Worm (Caenorhabditis elegans) whole organism, late embryonic: ENCODE results near the gene ugt-67.

Source experiments
- C08G9.2 ChIP-seq: sonication (generic microtip); optimal IDR thresholded peaks from 2 replicates; lab custom pipeline; 2016; ENCODE audit warnings: mild to moderate bottlenecking, missing genetic modification characterization, moderate library complexity, missing compliant biosample characterization
- F13H6.1 ChIP-seq: sonication (generic microtip); optimal IDR thresholded peaks from 2 replicates; lab custom pipeline; 2016; ENCODE audit warnings: missing genetic modification characterization, missing compliant biosample characterization
- K02D7.2 ChIP-seq: sonication (generic microtip); optimal IDR thresholded peaks from 2 replicates; lab custom pipeline; 2017; ENCODE audit warnings: mild to moderate bottlenecking, missing genetic modification characterization, missing compliant biosample characterization
- T23F11.4 ChIP-seq: fragments of 200-800 bp; sonication (Bioruptor generic); optimal IDR thresholded peaks from 2 replicates; lab custom pipeline; 2018; ENCODE audit warnings: mild to moderate bottlenecking, missing genetic modification characterization, missing compliant biosample characterization
- Y22D7AL.16 ChIP-seq: sonication (generic microtip); optimal IDR thresholded peaks from 2 replicates; lab custom pipeline; 2016; ENCODE audit warnings: missing genetic modification characterization, missing compliant biosample characterization
- ahr-1 ChIP-seq: sonication (generic microtip); optimal IDR thresholded peaks from 2 replicates; lab custom pipeline; 2016; ENCODE audit warnings: missing genetic modification characterization, missing compliant biosample characterization
- ceh-14 ChIP-seq: sonication (generic microtip); optimal IDR thresholded peaks from 2 replicates; lab custom pipeline; 2016; ENCODE audit warnings: missing genotype, missing genetic modification characterization, missing compliant biosample characterization
- ceh-18 ChIP-seq: sonication (generic microtip); optimal IDR thresholded peaks from 2 replicates; lab custom pipeline; 2016; ENCODE audit warnings: missing genetic modification characterization, missing compliant biosample characterization
- ceh-2 ChIP-seq: sonication (generic microtip); optimal IDR thresholded peaks from 2 replicates; lab custom pipeline; 2016; ENCODE audit warnings: missing genotype, missing genetic modification characterization, missing compliant biosample characterization
- ceh-22 ChIP-seq: sonication (generic microtip); optimal IDR thresholded peaks from 2 replicates; lab custom pipeline; 2017; ENCODE audit warnings: missing biosample characterization, missing genetic modification characterization
- ceh-24 ChIP-seq: sonication (generic microtip); optimal IDR thresholded peaks from 2 replicates; lab custom pipeline; 2016; ENCODE audit warnings: mild to moderate bottlenecking, missing genetic modification characterization, missing compliant biosample characterization
- ceh-31 ChIP-seq: sonication (generic microtip); optimal IDR thresholded peaks from 2 replicates; lab custom pipeline; 2016; ENCODE audit warnings: missing genetic modification characterization, missing compliant biosample characterization
- ceh-34 ChIP-seq: sonication (generic microtip); optimal IDR thresholded peaks from 2 replicates; lab custom pipeline; 2016; ENCODE audit warnings: mild to moderate bottlenecking, missing genetic modification characterization, missing compliant biosample characterization
- che-1 ChIP-seq: sonication (generic microtip); optimal IDR thresholded peaks from 2 replicates; lab custom pipeline; 2016; ENCODE audit warnings: mild to moderate bottlenecking, missing genetic modification characterization, missing compliant biosample characterization
- dmd-4 ChIP-seq: sonication (generic microtip); optimal IDR thresholded peaks from 2 replicates; lab custom pipeline; 2016; ENCODE audit warnings: borderline replicate concordance, missing genetic modification characterization, missing compliant biosample characterization
- elt-2 ChIP-seq: sonication (generic microtip); optimal IDR thresholded peaks from 2 replicates; lab custom pipeline; 2016; ENCODE audit warnings: missing genetic modification reagents, missing genetic modification characterization, missing compliant biosample characterization
- elt-4 ChIP-seq: sonication (generic microtip); optimal IDR thresholded peaks from 2 replicates; lab custom pipeline; 2016; ENCODE audit warnings: missing genetic modification characterization, missing compliant biosample characterization
- ets-4 ChIP-seq: sonication (generic microtip); optimal IDR thresholded peaks from 2 replicates; lab custom pipeline; 2016; ENCODE audit warnings: missing genetic modification characterization, missing compliant biosample characterization
- eyg-1 ChIP-seq: sonication (generic microtip); optimal IDR thresholded peaks from 2 replicates; lab custom pipeline; 2016; ENCODE audit warnings: missing genotype, missing genetic modification characterization, missing compliant biosample characterization
- fkh-10 ChIP-seq: fragments of 150-350 bp; optimal IDR thresholded peaks from 2 replicates; lab custom pipeline; 2014; ENCODE audit warnings: missing biosample characterization, missing genetic modification reagents, missing genetic modification characterization
- fkh-6 ChIP-seq: sonication (generic microtip); optimal IDR thresholded peaks from 2 replicates; lab custom pipeline; 2016; ENCODE audit warnings: missing genetic modification characterization, missing compliant biosample characterization
- gmeb-2 ChIP-seq: sonication (generic microtip); optimal IDR thresholded peaks from 2 replicates; lab custom pipeline; 2016; ENCODE audit warnings: missing genetic modification characterization, inconsistent platforms, missing compliant biosample characterization
- hlh-6 ChIP-seq: sonication (generic microtip); optimal IDR thresholded peaks from 2 replicates; lab custom pipeline; 2016; ENCODE audit warnings: missing genotype, missing genetic modification characterization, missing compliant biosample characterization
- madf-2 ChIP-seq: sonication (generic microtip); optimal IDR thresholded peaks from 2 replicates; lab custom pipeline; 2017; ENCODE audit warnings: missing genetic modification characterization, missing compliant biosample characterization
- nfya-1 ChIP-seq: sonication (generic microtip); optimal IDR thresholded peaks from 2 replicates; lab custom pipeline; 2017; ENCODE audit warnings: missing genetic modification characterization, mild to moderate bottlenecking, missing compliant biosample characterization, antibody characterized with exemption, moderate library complexity
- nhr-232 ChIP-seq: sonication (generic microtip); optimal IDR thresholded peaks from 2 replicates; lab custom pipeline; 2016; ENCODE audit warnings: missing genetic modification characterization, missing compliant biosample characterization
- npax-4 ChIP-seq: sonication (generic microtip); optimal IDR thresholded peaks from 2 replicates; lab custom pipeline; 2016; ENCODE audit warnings: missing genetic modification characterization, missing compliant biosample characterization
- odd-2 ChIP-seq: sonication (generic microtip); optimal IDR thresholded peaks from 2 replicates; lab custom pipeline; 2017; ENCODE audit warnings: antibody characterized with exemption, mild to moderate bottlenecking, missing genetic modification characterization, missing compliant biosample characterization
- pat-9 ChIP-seq: fragments of 200-800 bp; sonication (Bioruptor generic); optimal IDR thresholded peaks from 2 replicates; lab custom pipeline; 2018; ENCODE audit warnings: mild to moderate bottlenecking, missing genetic modification characterization, moderate library complexity, missing compliant biosample characterization
- pax-1 ChIP-seq: fragments of 150-350 bp; optimal IDR thresholded peaks from 2 replicates; lab custom pipeline; 2014; ENCODE audit warnings: missing biosample characterization, missing genetic modification characterization
- pha-2 ChIP-seq: sonication (generic microtip); optimal IDR thresholded peaks from 2 replicates; lab custom pipeline; 2017; ENCODE audit warnings: mild to moderate bottlenecking, missing genetic modification characterization, missing compliant biosample characterization
- pha-4 ChIP-seq: fragments of 150-350 bp; optimal IDR thresholded peaks from 2 replicates; lab custom pipeline; 2018; ENCODE audit warnings: missing biosample characterization, missing genetic modification reagents, missing genetic modification characterization
- ref-2 ChIP-seq: sonication (generic microtip); optimal IDR thresholded peaks from 2 replicates; lab custom pipeline; 2016; ENCODE audit warnings: missing genetic modification characterization, missing compliant biosample characterization
- rnt-1 ChIP-seq: sonication (generic microtip); optimal IDR thresholded peaks from 2 replicates; lab custom pipeline; 2016; ENCODE audit warnings: missing genetic modification characterization, missing compliant biosample characterization
- sox-2 ChIP-seq: fragments of 200-800 bp; sonication (Bioruptor generic); IDR thresholded peaks from 2 replicates; pipeline ENCODE4 v1.3.6; 2022; ENCODE audit warnings: missing genetic modification reagents, missing genetic modification characterization, missing compliant biosample characterization
- tbx-2 ChIP-seq: sonication (generic microtip); optimal IDR thresholded peaks from 2 replicates; lab custom pipeline; 2016; ENCODE audit warnings: missing genetic modification characterization, missing compliant biosample characterization
- ttx-3 ChIP-seq: sonication (generic microtip); optimal IDR thresholded peaks from 2 replicates; lab custom pipeline; 2016; ENCODE audit warnings: missing genetic modification reagents, missing genetic modification characterization, missing compliant biosample characterization
- unc-42 ChIP-seq: sonication (generic microtip); optimal IDR thresholded peaks from 2 replicates; lab custom pipeline; 2016; ENCODE audit warnings: missing genotype, missing genetic modification characterization, missing compliant biosample characterization
- unc-55 ChIP-seq: sonication (generic microtip); optimal IDR thresholded peaks from 2 replicates; lab custom pipeline; 2017; ENCODE audit warnings: missing biosample characterization, missing genetic modification reagents, missing genetic modification characterization
- zip-5 ChIP-seq: sonication (generic microtip); optimal IDR thresholded peaks from 2 replicates; lab custom pipeline; 2016; ENCODE audit warnings: missing genetic modification characterization, missing compliant biosample characterization
- ztf-16 ChIP-seq: sonication (generic microtip); optimal IDR thresholded peaks from 2 replicates; lab custom pipeline; 2017; ENCODE audit warnings: missing genetic modification characterization, missing compliant biosample characterization

Gene ugt-67

ce11 chrV:4901074-4901473, at the start of gene ugt-67:
Gene ugt-67, plus strand, starts transcription at chrV:4901374.
- TF ChIP-seq elt-4 (tag; lab: Kevin White, UChicago) (no peak), odd-2 (tag; lab: Kevin White, UChicago) (no peak), ceh-31 (tag; lab: Kevin White, UChicago) (no peak), eyg-1 (no peak), che-1 (no peak), fkh-6 (tag; lab: Kevin White, UChicago) (no peak), ahr-1 (tag; lab: Kevin White, UChicago) (no peak), pax-1 (no peak), npax-4 (tag; lab: Kevin White, UChicago) (no peak), zip-5 (no peak)

ce11 chrV:4851969-4852368, 49.2 kb upstream of the ugt-67 start:
- TF ChIP-seq ahr-1 (tag; lab: Kevin White, UChicago) = no peak
- TF ChIP-seq elt-2 (tag; lab: Kevin White, UChicago) = no peak
- TF ChIP-seq ztf-16 (tag; lab: Kevin White, UChicago) = no peak
- no peak for TF ChIP-seq ttx-3 (tag; lab: Kevin White, UChicago)
- no peak for TF ChIP-seq madf-2 (tag; lab: Kevin White, UChicago)
- no peak for TF ChIP-seq tbx-2 (tag; lab: Kevin White, UChicago)
- no peak for TF ChIP-seq fkh-10 (GFP tag; lab: Kevin White, UChicago)
- no peak for TF ChIP-seq fkh-6 (tag; lab: Kevin White, UChicago)
- TF ChIP-seq hlh-6 (tag; lab: Kevin White, UChicago) = no peak
- no peak for TF ChIP-seq pha-4 (tag; lab: Kevin White, UChicago)
- no peak for TF ChIP-seq ceh-34
- TF ChIP-seq ceh-22 (tag; lab: Kevin White, UChicago) = no peak
- no peak for TF ChIP-seq dmd-4 (tag; lab: Kevin White, UChicago)
- TF ChIP-seq nhr-232 (tag; lab: Kevin White, UChicago) = no peak
- no peak for TF ChIP-seq zip-5
- TF ChIP-seq K02D7.2 (tag; lab: Kevin White, UChicago) = no peak
- no peak for TF ChIP-seq sox-2 (GFP tag; lab: Robert Waterston, UW)

- TF ChIP-seq ahr-1 (tag; lab: Kevin White, UChicago) = no peak
- no peak for TF ChIP-seq ceh-22 (tag; lab: Kevin White, UChicago)
- TF ChIP-seq ceh-14 = no peak
- TF ChIP-seq ref-2 = no peak
- TF ChIP-seq ceh-2 = no peak
- no peak for TF ChIP-seq pat-9
- TF ChIP-seq rnt-1 (tag; lab: Kevin White, UChicago) = no peak
- TF ChIP-seq dmd-4 (tag; lab: Kevin White, UChicago) = no peak
- TF ChIP-seq odd-2 (tag; lab: Kevin White, UChicago) = no peak
- no peak for TF ChIP-seq pha-2 (tag; lab: Kevin White, UChicago)
- TF ChIP-seq gmeb-2 (tag; lab: Kevin White, UChicago) = no peak
- no peak for TF ChIP-seq T23F11.4
- no peak for TF ChIP-seq C08G9.2
- no peak for TF ChIP-seq Y22D7AL.16 (tag; lab: Kevin White, UChicago)
- no peak for TF ChIP-seq ets-4
- TF ChIP-seq, all 69 proteins: peak for 0
Measured at ce11 chrV:4857561-4857960, 43.6 kb upstream of the ugt-67 start.

ce11 chrV:4860525-4860924, 40.6 kb upstream of the ugt-67 start:
- TF ChIP-seq unc-55 = peak; percentile 39
- no peak for TF ChIP-seq ahr-1 (tag; lab: Kevin White, UChicago)
- TF ChIP-seq ztf-16 (tag; lab: Kevin White, UChicago) = no peak
- peak; percentile 21 for TF ChIP-seq tbx-2 (tag; lab: Kevin White, UChicago)
- peak; percentile 28 for TF ChIP-seq hlh-6 (tag; lab: Kevin White, UChicago)
- no peak for TF ChIP-seq pax-1
- TF ChIP-seq unc-42 (tag; lab: Kevin White, UChicago) = peak; percentile 37
- peak; percentile 34 for TF ChIP-seq ceh-31 (tag; lab: Kevin White, UChicago)
- no peak for TF ChIP-seq F13H6.1 (tag; lab: Kevin White, UChicago)
- TF ChIP-seq nfya-1 (tag; lab: Kevin White, UChicago) = peak; percentile 43
- TF ChIP-seq ceh-24 (tag; lab: Kevin White, UChicago) = no peak
- TF ChIP-seq ref-2 = peak; percentile 12
- peak; percentile 25 for TF ChIP-seq ceh-18 (tag; lab: Kevin White, UChicago)
